Fruit fly (Drosophila melanogaster) whole organism, embryonic: ENCODE results near the gene Ankle2.

Experiments
- Bgb ChIP-seq: fragments of 200-800 bp; sonication (Bioruptor generic); IDR thresholded peaks from 2 replicates; pipeline ENCODE4 v1.3.6; 2022; ENCODE audit warnings: missing biosample characterization, missing genetic modification characterization; ENCODE audit not compliant: partially characterized antibody
- CG1024 ChIP-seq: fragments of 200-800 bp; sonication (Bioruptor generic); IDR thresholded peaks from 2 replicates; pipeline ENCODE4 v1.3.6; 2022; ENCODE audit warnings: missing biosample characterization, missing genetic modification characterization
- CG10321 ChIP-seq: fragments of 200-800 bp; sonication (Bioruptor generic); IDR thresholded peaks from 2 replicates; pipeline ENCODE4 v1.3.6; 2022; ENCODE audit warnings: missing biosample characterization, missing genetic modification characterization
- CG10979 ChIP-seq: fragments of 200-800 bp; sonication (Bioruptor generic); optimal IDR thresholded peaks from 2 replicates; lab custom pipeline; 2018; ENCODE audit warnings: missing biosample characterization, mild to moderate bottlenecking, missing genetic modification characterization, moderate library complexity
- CG11695 ChIP-seq: fragments of 200-800 bp; sonication (Bioruptor generic); IDR thresholded peaks from 3 replicates; pipeline ENCODE4 v1.3.6; 2022; ENCODE audit warnings: missing biosample characterization, missing genetic modification characterization
- CG12744 ChIP-seq: fragments of 200-800 bp; sonication (Bioruptor generic); optimal IDR thresholded peaks from 2 replicates; lab custom pipeline; 2016; ENCODE audit warnings: missing biosample characterization, missing genetic modification characterization
- CG13296 ChIP-seq: fragments of 200-800 bp; sonication (Bioruptor generic); optimal IDR thresholded peaks from 3 replicates; lab custom pipeline; 2018; ENCODE audit warnings: missing biosample characterization, mild to moderate bottlenecking, missing genetic modification characterization
- CG14014 ChIP-seq: fragments of 200-800 bp; sonication (Bioruptor generic); IDR thresholded peaks from 2 replicates; pipeline ENCODE4 v1.3.6; 2022; ENCODE audit warnings: missing biosample characterization, missing genetic modification characterization
- CG14860 ChIP-seq: fragments of 200-800 bp; sonication (Bioruptor generic); IDR thresholded peaks from 3 replicates; pipeline ENCODE4 v1.3.6; 2022; ENCODE audit warnings: missing biosample characterization, missing genetic modification characterization; ENCODE audit not compliant: partially characterized antibody
- CG16813 ChIP-seq: fragments of 200-800 bp; sonication (Bioruptor generic); IDR thresholded peaks from 3 replicates; pipeline ENCODE4 v1.3.6; 2022; ENCODE audit warnings: missing biosample characterization, missing genetic modification characterization; ENCODE audit not compliant: partially characterized antibody
- CG16863 ChIP-seq: fragments of 200-800 bp; sonication (Bioruptor generic); optimal IDR thresholded peaks from 3 replicates; lab custom pipeline; 2016; ENCODE audit warnings: missing biosample characterization, missing genetic modification characterization
- CG17568 ChIP-seq: fragments of 200-800 bp; sonication (Bioruptor generic); optimal IDR thresholded peaks from 2 replicates; lab custom pipeline; 2018; ENCODE audit warnings: missing biosample characterization, mild to moderate bottlenecking, missing genetic modification characterization, moderate library complexity
- CG18599 ChIP-seq: fragments of 200-800 bp; sonication (Bioruptor generic); optimal IDR thresholded peaks from 3 replicates; lab custom pipeline; 2017; ENCODE audit warnings: missing biosample characterization, missing genetic modification characterization, mild to moderate bottlenecking, moderate library complexity, missing genetic modification reagents
- CG3995 ChIP-seq: fragments of 200-800 bp; sonication (Bioruptor generic); optimal IDR thresholded peaks from 3 replicates; lab custom pipeline; 2016; ENCODE audit warnings: missing biosample characterization, missing genetic modification characterization
- CG5245 ChIP-seq: fragments of 200-800 bp; sonication (Bioruptor generic); optimal IDR thresholded peaks from 3 replicates; lab custom pipeline; 2016; ENCODE audit warnings: missing biosample characterization, missing genetic modification characterization
- CG7357 ChIP-seq: fragments of 200-800 bp; sonication (Bioruptor generic); IDR thresholded peaks from 3 replicates; pipeline ENCODE4 v1.3.6; 2022; ENCODE audit warnings: missing biosample characterization, missing genetic modification characterization
- CG7928 ChIP-seq: fragments of 200-800 bp; sonication (Bioruptor generic); optimal IDR thresholded peaks from 2 replicates; lab custom pipeline; 2017; ENCODE audit warnings: missing biosample characterization, mild to moderate bottlenecking, missing genetic modification characterization
- D19B ChIP-seq: fragments of 200-800 bp; sonication (Bioruptor generic); optimal IDR thresholded peaks from 2 replicates; lab custom pipeline; 2017; ENCODE audit warnings: missing biosample characterization, mild to moderate bottlenecking, missing genetic modification characterization
- Doc3 ChIP-seq: fragments of 200-800 bp; sonication (Bioruptor generic); IDR thresholded peaks from 3 replicates; pipeline ENCODE4 v1.3.6; 2022; ENCODE audit warnings: missing biosample characterization, missing genetic modification characterization; ENCODE audit not compliant: partially characterized antibody
- Dp ChIP-seq: fragments of 200-800 bp; sonication (Bioruptor generic); optimal IDR thresholded peaks from 2 replicates; lab custom pipeline; 2018; ENCODE audit warnings: missing biosample characterization, mild to moderate bottlenecking, missing genetic modification characterization, moderate library complexity
- Drgx ChIP-seq: fragments of 200-800 bp; sonication (Bioruptor generic); IDR thresholded peaks from 2 replicates; pipeline ENCODE4 v1.3.6; 2022; ENCODE audit warnings: missing biosample characterization, missing genetic modification characterization
- Kr ChIP-seq: fragments of 200-800 bp; sonication (Bioruptor generic); optimal IDR thresholded peaks from 2 replicates; lab custom pipeline; 2017; ENCODE audit warnings: missing biosample characterization, mild to moderate bottlenecking, missing genetic modification characterization
- Lhr ChIP-seq: fragments of 200-800 bp; sonication (Bioruptor generic); optimal IDR thresholded peaks from 3 replicates; lab custom pipeline; 2017; ENCODE audit warnings: mild to moderate bottlenecking, missing biosample characterization, missing genetic modification reagents, missing genetic modification characterization
- Med ChIP-seq: fragments of 200-800 bp; sonication (Bioruptor generic); peaks from one replicate; lab custom pipeline; 2016; ENCODE audit warnings: missing biosample characterization, missing genetic modification characterization, mild to moderate bottlenecking, inconsistent platforms, moderate library complexity
- Sry-δ ChIP-seq: fragments of 200-800 bp; sonication (Bioruptor generic); optimal IDR thresholded peaks from 2 replicates; lab custom pipeline; 2016; ENCODE audit warnings: missing biosample characterization, missing genetic modification characterization
- Vsx1 ChIP-seq: fragments of 200-800 bp; sonication (Bioruptor generic); optimal IDR thresholded peaks from 2 replicates; lab custom pipeline; 2017; ENCODE audit warnings: missing biosample characterization, mild to moderate bottlenecking, missing genetic modification characterization, missing genetic modification reagents
- bbx ChIP-seq: fragments of 200-800 bp; sonication (Bioruptor generic); IDR thresholded peaks from 2 replicates; pipeline ENCODE4 v1.3.6; 2022; ENCODE audit warnings: missing biosample characterization, missing genetic modification characterization; ENCODE audit not compliant: partially characterized antibody
- caup ChIP-seq: fragments of 200-800 bp; sonication (Bioruptor generic); optimal IDR thresholded peaks from 3 replicates; lab custom pipeline; 2017; ENCODE audit warnings: missing biosample characterization, mild to moderate bottlenecking, missing genetic modification characterization, moderate library complexity; ENCODE audit not compliant: severe bottlenecking
- cg ChIP-seq: fragments of 200-800 bp; sonication (Bioruptor generic); optimal IDR thresholded peaks from 3 replicates; lab custom pipeline; 2019; ENCODE audit warnings: missing biosample characterization, mild to moderate bottlenecking, missing genetic modification characterization, moderate library complexity
- eyg ChIP-seq: fragments of 200-800 bp; sonication (Bioruptor generic); optimal IDR thresholded peaks from 3 replicates; lab custom pipeline; 2016; ENCODE audit warnings: missing biosample characterization, missing genetic modification characterization
- fru ChIP-seq: fragments of >200 bp; optimal IDR thresholded peaks from 2 replicates; lab custom pipeline; 2017
- gem ChIP-seq: fragments of 200-800 bp; sonication (Bioruptor generic); optimal IDR thresholded peaks from 2 replicates; lab custom pipeline; 2019; ENCODE audit warnings: missing biosample characterization, mild to moderate bottlenecking, missing genetic modification characterization, moderate library complexity
- grn ChIP-seq: fragments of 200-800 bp; sonication (Bioruptor generic); optimal IDR thresholded peaks from 3 replicates; lab custom pipeline; 2017; ENCODE audit warnings: missing biosample characterization, missing genetic modification characterization
- hb ChIP-seq: fragments of 200-800 bp; sonication (Bioruptor generic); IDR thresholded peaks from 3 replicates; pipeline ENCODE4 v1.3.6; 2022; ENCODE audit warnings: missing biosample characterization, missing genetic modification characterization; ENCODE audit not compliant: partially characterized antibody
- jumu ChIP-seq: fragments of 200-800 bp; sonication (Bioruptor generic); optimal IDR thresholded peaks from 3 replicates; lab custom pipeline; 2016; ENCODE audit warnings: missing biosample characterization, missing genetic modification characterization
- nerfin-2 ChIP-seq: fragments of 200-800 bp; sonication (Bioruptor generic); IDR thresholded peaks from 2 replicates; pipeline ENCODE4 v1.3.6; 2022; ENCODE audit warnings: missing biosample characterization, missing genetic modification characterization; ENCODE audit not compliant: partially characterized antibody
- nom ChIP-seq: fragments of 200-800 bp; sonication (Bioruptor generic); optimal IDR thresholded peaks from 2 replicates; lab custom pipeline; 2017; ENCODE audit warnings: missing biosample characterization, missing genetic modification characterization, mild to moderate bottlenecking, moderate library complexity, missing genetic modification reagents
- oc ChIP-seq: fragments of 200-800 bp; sonication (Bioruptor generic); optimal IDR thresholded peaks from 2 replicates; lab custom pipeline; 2018; ENCODE audit warnings: missing biosample characterization, mild to moderate bottlenecking, missing genetic modification characterization, moderate library complexity
- odd ChIP-seq: fragments of 200-800 bp; sonication (Bioruptor generic); optimal IDR thresholded peaks from 2 replicates; lab custom pipeline; 2017; ENCODE audit warnings: missing biosample characterization, mild to moderate bottlenecking, missing genetic modification characterization
- salm ChIP-seq: fragments of 200-800 bp; sonication (Bioruptor generic); optimal IDR thresholded peaks from 2 replicates; lab custom pipeline; 2018; ENCODE audit warnings: missing biosample characterization, mild to moderate bottlenecking, missing genetic modification characterization
- sob ChIP-seq: fragments of 200-800 bp; sonication (Bioruptor generic); IDR thresholded peaks from 2 replicates; pipeline ENCODE4 v1.3.6; 2022; ENCODE audit warnings: missing biosample characterization, missing genetic modification characterization
- sr ChIP-seq: fragments of 200-800 bp; sonication (Bioruptor generic); IDR thresholded peaks from 3 replicates; pipeline ENCODE4 v1.3.6; 2022; ENCODE audit warnings: missing biosample characterization, missing genetic modification characterization
- ssp ChIP-seq: fragments of 200-800 bp; sonication (Bioruptor generic); IDR thresholded peaks from 2 replicates; pipeline ENCODE4 v1.3.6; 2022; ENCODE audit warnings: missing biosample characterization, missing genetic modification characterization
- tio ChIP-seq: fragments of 200-800 bp; sonication (Bioruptor generic); optimal IDR thresholded peaks from 2 replicates; lab custom pipeline; 2017; ENCODE audit warnings: missing biosample characterization, missing genetic modification characterization, inconsistent platforms
- tna ChIP-seq: fragments of 200-800 bp; sonication (Bioruptor generic); IDR thresholded peaks from 2 replicates; pipeline ENCODE4 v1.3.6; 2022; ENCODE audit warnings: missing biosample characterization, missing genetic modification characterization; ENCODE audit not compliant: partially characterized antibody
- twi ChIP-seq: fragments of 200-800 bp; optimal IDR thresholded peaks from 2 replicates; lab custom pipeline; 2019; ENCODE audit warnings: missing biosample characterization, mild to moderate bottlenecking, missing genetic modification characterization, moderate library complexity
- unpg ChIP-seq: fragments of 200-800 bp; sonication (Bioruptor generic); optimal IDR thresholded peaks from 3 replicates; lab custom pipeline; 2018; ENCODE audit warnings: missing biosample characterization, mild to moderate bottlenecking, missing genetic modification characterization, moderate library complexity
- wek ChIP-seq: fragments of 200-800 bp; sonication (Bioruptor generic); optimal IDR thresholded peaks from 3 replicates; lab custom pipeline; 2018; ENCODE audit warnings: missing biosample characterization, mild to moderate bottlenecking, missing genetic modification characterization, moderate library complexity

Gene Ankle2

dm6 chrX:17624223-17624982 is 45.4 kb upstream of the Ankle2 start (continued):
- no peak for TF ChIP-seq unpg
- no peak for TF ChIP-seq tio (GFP tag; lab: Kevin White, UChicago)
- no peak for TF ChIP-seq odd (GFP tag; lab: Kevin White, UChicago)
- no peak for TF ChIP-seq grn (GFP tag; lab: Kevin White, UChicago)
- TF ChIP-seq CG17568 (GFP tag; lab: Kevin White, UChicago) = no peak
- TF ChIP-seq Doc3 (GFP tag; lab: Robert Waterston, UW) = no peak
- no peak for TF ChIP-seq bbx (GFP tag; lab: Robert Waterston, UW)
- peak; percentile 57 for TF ChIP-seq Drgx (GFP tag; lab: Robert Waterston, UW)
- peak; percentile 80 for TF ChIP-seq sr (GFP tag; lab: Robert Waterston, UW)
- TF ChIP-seq CG5245 (GFP tag; lab: Kevin White, UChicago) = no peak
- TF ChIP-seq Dp = no peak
- TF ChIP-seq oc (tag; lab: Kevin White, UChicago) = no peak
- TF ChIP-seq, all 482 proteins: peak for 9

- no peak for TF ChIP-seq CG14014 (GFP tag; lab: Robert Waterston, UW)
- no peak for TF ChIP-seq jumu
- no peak for TF ChIP-seq CG3995 (GFP tag; lab: Kevin White, UChicago)
- TF ChIP-seq CG14860 (GFP tag; lab: Robert Waterston, UW) = peak; percentile 57; the same call in 1 of the 3 replicates
- TF ChIP-seq nerfin-2 (GFP tag; lab: Robert Waterston, UW) = peak; percentile 48; the same call in 1 of the 2 replicates
- TF ChIP-seq CG12744 = no peak
- no peak for TF ChIP-seq sob (GFP tag; lab: Robert Waterston, UW)
- TF ChIP-seq gem = no peak
- no peak for TF ChIP-seq Kr
- TF ChIP-seq CG10321 (GFP tag; lab: Robert Waterston, UW) = no peak
- TF ChIP-seq CG16863 = no peak
- no peak for TF ChIP-seq CG11695
- TF ChIP-seq Vsx1 = no peak
- peak; percentile 29; the same call in 1 of the 2 replicates for TF ChIP-seq tna (GFP tag; lab: Robert Waterston, UW)
- TF ChIP-seq CG13296 = no peak
- no peak for TF ChIP-seq fru (lab: Kevin White, UChicago)
- 0 out of 3 replicates have a peak, but pooled peaks have one; percentile 62 for TF ChIP-seq hb (GFP tag; lab: Robert Waterston, UW)
- no peak for TF ChIP-seq cg (GFP tag; lab: Kevin White, UChicago)
- TF ChIP-seq CG7357 = no peak
- TF ChIP-seq CG18599 = no peak
- TF ChIP-seq twi (tag; lab: Kevin White, UChicago) = no peak
- peak; percentile 51 for TF ChIP-seq CG16813
- TF ChIP-seq salm = no peak
- no peak for TF ChIP-seq caup (GFP tag; lab: Kevin White, UChicago)
- TF ChIP-seq CG1024 (GFP tag; lab: Robert Waterston, UW) = no peak
- no peak for TF ChIP-seq Lhr (GFP tag; lab: Kevin White, UChicago)
- TF ChIP-seq Sry-δ (GFP tag; lab: Kevin White, UChicago) = no peak
- TF ChIP-seq eyg (GFP tag; lab: Kevin White, UChicago) = no peak
- TF ChIP-seq Med = no peak
- no peak for TF ChIP-seq D19B (GFP tag; lab: Kevin White, UChicago)
- no peak for TF ChIP-seq ssp (GFP tag; lab: Robert Waterston, UW)
- 0 out of 2 replicates have a peak, but pooled peaks have one; percentile 7 for TF ChIP-seq Bgb
- no peak for TF ChIP-seq wek (GFP tag; lab: Kevin White, UChicago)
- TF ChIP-seq nom (GFP tag; lab: Kevin White, UChicago) = no peak
- TF ChIP-seq CG7928 = no peak
- TF ChIP-seq CG10979 (tag; lab: Kevin White, UChicago) = no peak
Observed at dm6 chrX:17622187-17622586, 43.2 kb upstream of the Ankle2 start.
